Fruit fly (Drosophila melanogaster): ENCODE measurements around the gene sev.

DNA sequence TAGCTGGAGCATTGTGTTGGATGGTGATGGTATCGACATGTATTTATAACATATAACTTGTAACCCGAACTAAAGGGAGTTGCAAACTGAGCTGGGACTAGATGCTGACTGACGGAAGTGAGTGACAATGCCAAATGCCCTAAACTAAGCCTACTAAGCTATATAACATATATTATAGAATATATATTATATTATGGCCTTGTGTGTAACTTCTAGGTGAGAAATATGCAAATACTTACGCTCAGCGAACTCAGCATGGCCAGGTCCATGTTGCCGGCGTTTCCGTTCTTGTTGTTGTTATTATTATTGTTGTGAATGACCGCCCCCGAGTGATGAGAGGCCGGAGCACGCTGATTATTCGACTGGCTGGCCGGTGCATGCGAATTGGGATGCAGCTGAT is 46.2 kb upstream of the sev start, which contains the start of gene CG44385:
- TF ChIP-seq achi (GFP tag; optimal IDR thresholded peaks at IDR 0.05) (no peak), Blimp-1 (GFP tag; optimal IDR thresholded peaks at IDR 0.05) (no peak), CG3919 (GFP tag; optimal IDR thresholded peaks at IDR 0.05) (no peak), salr (GFP tag; optimal IDR thresholded peaks at IDR 0.05) (no peak), dsx (GFP tag; optimal IDR thresholded peaks at IDR 0.05; ENCODE audit: poor library complexity, severe bottlenecking) (no peak), CG6808 (GFP tag; optimal IDR thresholded peaks at IDR 0.05) (no peak), fd59A (GFP tag; optimal IDR thresholded peaks at IDR 0.05) (no peak), CG3032 (tag; optimal IDR thresholded peaks at IDR 0.05) (no peak), OdsH (GFP tag; optimal IDR thresholded peaks at IDR 0.05) (no peak), CG6163 (GFP tag; IDR thresholded peaks at IDR 0.05) (no peak)

All from whole organism, prepupa.